Worm (Caenorhabditis elegans): ENCODE measurements around the gene algn-9.

Gene algn-9

ce11 chrII:10547803-10548693 is 36.1 kb upstream of the algn-9 start (continued):
- TF ChIP-seq elt-2 (tag; optimal IDR thresholded peaks at IDR 0.05) (no peak), dsc-1 (tag; optimal IDR thresholded peaks at IDR 0.05) (no peak), hpl-2 (GFP tag; optimal IDR thresholded peaks at IDR 0.05) (no peak), xbp-1 (tag; optimal IDR thresholded peaks at IDR 0.05) (no peak), rnt-1 (tag; optimal IDR thresholded peaks at IDR 0.05) (peak; percentile 33)

ce11 chrII:10548778-10549671 is 35.1 kb upstream of the algn-9 start:
- TF ChIP-seq snu-23 (GFP tag; optimal IDR thresholded peaks at IDR 0.05): peak; percentile 94
- peak; percentile 85 for TF ChIP-seq C16A3.4 (tag; optimal IDR thresholded peaks at IDR 0.05)
- peak; percentile 95 for TF ChIP-seq fkh-8 (tag; optimal IDR thresholded peaks at IDR 0.05)
- no peak for TF ChIP-seq nhr-76 (tag; optimal IDR thresholded peaks at IDR 0.05)
- TF ChIP-seq zag-1 (tag; optimal IDR thresholded peaks at IDR 0.05): no peak
- peak; percentile 59 for TF ChIP-seq snpc-4 (tag; optimal IDR thresholded peaks at IDR 0.05)
- TF ChIP-seq skn-1 (tag; optimal IDR thresholded peaks at IDR 0.05): peak; percentile 91
- TF ChIP-seq efl-1 (optimal IDR thresholded peaks at IDR 0.05): peak; percentile 71 to 82
- TF ChIP-seq efl-1 (GFP tag; optimal IDR thresholded peaks at IDR 0.05 in 1 of 2): peak; percentile 44 to 92
- peak; percentile 66 for TF ChIP-seq mab-9 (GFP tag; IDR thresholded peaks at IDR 0.05)
- TF ChIP-seq ceh-88 (GFP tag; IDR thresholded peaks at IDR 0.05): peak; percentile 64
- peak; percentile 34 for TF ChIP-seq irx-1 (tag; optimal IDR thresholded peaks at IDR 0.05)
- peak; percentile 5 for TF ChIP-seq sup-37 (GFP tag; optimal IDR thresholded peaks at IDR 0.05)
- peak; percentile 85 to 95 for TF ChIP-seq mdl-1 (tag; optimal IDR thresholded peaks at IDR 0.05)
- no peak for TF ChIP-seq efl-3 (GFP tag; optimal IDR thresholded peaks at IDR 0.05)
- no peak for TF ChIP-seq C34B4.2 (tag; optimal IDR thresholded peaks at IDR 0.05)
- TF ChIP-seq nhr-90 (tag; optimal IDR thresholded peaks at IDR 0.05; ENCODE audit: poor library complexity): peak; percentile 65
- peak; percentile 81 to 90 for TF ChIP-seq lsy-2 (tag; optimal IDR thresholded peaks at IDR 0.05)
- TF ChIP-seq unc-86 (tag; optimal IDR thresholded peaks at IDR 0.05): peak; percentile 90
- peak; percentile 89 for TF ChIP-seq jun-1 (tag; optimal IDR thresholded peaks at IDR 0.05)
- 0 out of 2 replicates have a peak, but pooled peaks have one; percentile 5 for TF ChIP-seq ets-5 (GFP tag; IDR thresholded peaks at IDR 0.05)
- TF ChIP-seq unc-130 (tag; optimal IDR thresholded peaks at IDR 0.05): peak; percentile 22
- TF ChIP-seq sptf-1 (tag; optimal IDR thresholded peaks at IDR 0.05): no peak
- TF ChIP-seq nhr-20 (tag; optimal IDR thresholded peaks at IDR 0.05): peak; percentile 82
- TF ChIP-seq lir-3 (tag; optimal IDR thresholded peaks at IDR 0.05; ENCODE audit: poor library complexity): peak; percentile 34
- peak in 1 of 2 experiments; percentile 72 for TF ChIP-seq ztf-11 (tag; optimal IDR thresholded peaks at IDR 0.05)
- TF ChIP-seq lin-15B (tag; optimal IDR thresholded peaks at IDR 0.05): peak; percentile 44
- TF ChIP-seq elt-3 (tag; optimal IDR thresholded peaks at IDR 0.05): peak in 4 of 6 experiments; percentile 17 to 64 (median 50)
- TF ChIP-seq C04F5.9 (tag; optimal IDR thresholded peaks at IDR 0.05): peak; percentile 19
- no peak for TF ChIP-seq ces-1 (GFP tag; optimal IDR thresholded peaks at IDR 0.05)
- peak; percentile 48 for TF ChIP-seq mep-1 (tag; optimal IDR thresholded peaks at IDR 0.05)
- peak; percentile 80 for TF ChIP-seq nhr-11 (tag; optimal IDR thresholded peaks at IDR 0.05)
- no peak for TF ChIP-seq nhr-84 (tag; optimal IDR thresholded peaks at IDR 0.05)
- TF ChIP-seq xbp-1 (tag; optimal IDR thresholded peaks at IDR 0.05): peak; percentile 78
- peak; percentile 83 for TF ChIP-seq tbx-2 (tag; optimal IDR thresholded peaks at IDR 0.05)
- TF ChIP-seq unc-98 (GFP tag; IDR thresholded peaks at IDR 0.05): no peak
- TF ChIP-seq lin-13 (GFP tag; optimal IDR thresholded peaks at IDR 0.05): peak; percentile 94
- TF ChIP-seq nhr-12 (tag; optimal IDR thresholded peaks at IDR 0.05): no peak
- no peak for TF ChIP-seq unc-30 (tag; optimal IDR thresholded peaks at IDR 0.05)
- peak; percentile 15 for TF ChIP-seq ceh-8 (GFP tag; optimal IDR thresholded peaks at IDR 0.05)
- no peak for TF ChIP-seq hpl-2 (GFP tag; optimal IDR thresholded peaks at IDR 0.05)
- TF ChIP-seq aly-2 (tag; optimal IDR thresholded peaks at IDR 0.05): peak; percentile 16
- no peak for TF ChIP-seq unc-62 (GFP tag; optimal IDR thresholded peaks at IDR 0.05)
- peak; percentile 84 for TF ChIP-seq rnt-1 (tag; optimal IDR thresholded peaks at IDR 0.05)
- TF ChIP-seq F16B12.6 (tag; optimal IDR thresholded peaks at IDR 0.05): peak; percentile 29

Data from whole organism, L1 larva.